Fruit fly (Drosophila melanogaster): ENCODE results near the gene grp.

DNA sequence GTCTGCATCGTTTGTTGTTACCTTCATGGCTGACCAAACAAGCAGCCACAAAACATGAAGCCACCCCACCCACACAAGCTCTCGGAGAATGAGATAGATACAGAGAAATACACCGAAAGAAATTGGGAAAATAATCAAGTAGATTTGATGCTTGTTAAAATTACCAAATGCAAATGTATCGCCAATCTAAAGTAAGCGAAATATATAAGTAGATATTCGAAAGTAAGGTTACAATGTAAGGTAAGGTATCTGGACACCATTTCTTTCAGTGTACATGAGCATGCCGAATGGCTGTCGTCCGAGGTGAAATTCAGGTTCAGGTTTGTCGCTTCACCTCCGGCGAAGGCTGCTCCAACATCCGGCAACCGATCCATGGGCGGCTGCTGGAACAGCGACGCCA, 7.6 kb upstream of the grp start:
- TF ChIP-seq CG7271 (tag; optimal IDR thresholded peaks at IDR 0.05): no peak
- no peak for TF ChIP-seq CG12744 (GFP tag; optimal IDR thresholded peaks at IDR 0.05)
- TF ChIP-seq Dll (GFP tag; IDR thresholded peaks at IDR 0.05; ENCODE audit: partially characterized antibody): no peak
- no peak for TF ChIP-seq CG1024 (GFP tag; IDR thresholded peaks at IDR 0.05)
- TF ChIP-seq CG2712 (tag; optimal IDR thresholded peaks at IDR 0.05): no peak
- no peak for TF ChIP-seq hth (optimal IDR thresholded peaks at IDR 0.05)
- TF ChIP-seq Elba2 (GFP tag; optimal IDR thresholded peaks at IDR 0.05): no peak
- TF ChIP-seq psq (GFP tag; optimal IDR thresholded peaks at IDR 0.05): no peak
- TF ChIP-seq wdn (GFP tag; IDR thresholded peaks at IDR 0.05): no peak
- no peak for TF ChIP-seq grn (GFP tag; optimal IDR thresholded peaks at IDR 0.05)
- TF ChIP-seq CG2199 (GFP tag; IDR thresholded peaks at IDR 0.05): no peak
- TF ChIP-seq HLHmδ (GFP tag; optimal IDR thresholded peaks at IDR 0.05): no peak
- TF ChIP-seq ara (GFP tag; IDR thresholded peaks at IDR 0.05): no peak
- TF ChIP-seq ttk (GFP tag; IDR thresholded peaks at IDR 0.05): no peak
